Worm (Caenorhabditis elegans) whole organism, L3 larva: ENCODE data around the gene fbxb-40.
"Not testable (repeated sequence)": the region's sequence is repeated elsewhere in the genome, so short reads cannot be mapped to it uniquely, and the experiment has no call there.

Experiments used
- ZK546.5 ChIP-seq: sonication (generic microtip); optimal IDR thresholded peaks from 2 replicates; lab custom pipeline; 2017; ENCODE audit warnings: missing biosample characterization, missing genetic modification characterization
- ceh-28 ChIP-seq: fragments of 150-350 bp; optimal IDR thresholded peaks from 2 replicates; lab custom pipeline; 2014; ENCODE audit warnings: missing biosample characterization, missing genetic modification reagents, missing genetic modification characterization
- ceh-82 ChIP-seq: fragments of 150-350 bp; optimal IDR thresholded peaks from 2 replicates; lab custom pipeline; 2014; ENCODE audit warnings: missing biosample characterization, missing genetic modification characterization
- elt-3 ChIP-seq, 3 experiments: fragments of 150-350 bp in 1 of 3; sonication (generic microtip) in 2 of 3; optimal IDR thresholded peaks; 2 replicates in 2 of 3; 4 replicates in 1 of 3; lab custom pipeline; 2014 to 2017; ENCODE audit warnings: missing biosample characterization in 3 of 3, missing genetic modification characterization in 3 of 3
- lin-15B ChIP-seq: fragments of 150-350 bp; optimal IDR thresholded peaks from 2 replicates; lab custom pipeline; 2014; ENCODE audit warnings: missing biosample characterization, missing genetic modification characterization
- nfya-1 ChIP-seq: sonication (generic microtip); optimal IDR thresholded peaks from 2 replicates; lab custom pipeline; 2017; ENCODE audit warnings: missing genetic modification characterization, mild to moderate bottlenecking, missing compliant biosample characterization, antibody characterized with exemption, moderate library complexity; ENCODE audit not compliant: insufficient read depth
- nhr-25 ChIP-seq: sonication (generic microtip); optimal IDR thresholded peaks from 2 replicates; lab custom pipeline; 2017; ENCODE audit warnings: missing biosample characterization, missing genetic modification characterization
- skn-1 ChIP-seq: fragments of 150-350 bp; optimal IDR thresholded peaks from 2 replicates; lab custom pipeline; 2014; ENCODE audit warnings: missing biosample characterization, missing genetic modification characterization
- tbx-2 ChIP-seq: sonication (generic microtip); optimal IDR thresholded peaks from 2 replicates; lab custom pipeline; 2016; ENCODE audit warnings: mild to moderate bottlenecking, missing genetic modification characterization, missing compliant biosample characterization
- ztf-4 ChIP-seq: fragments of 150-350 bp; optimal IDR thresholded peaks from 2 replicates; lab custom pipeline; 2014; ENCODE audit warnings: missing biosample characterization, missing genetic modification characterization

ce11 chrII:1054724-1055123 is 5.0 kb upstream of the fbxb-40 start, which contains the start of gene K02E7.7:
- TF ChIP-seq ztf-4 (tag; lab: Kevin White, UChicago); lin-15B (tag; lab: Kevin White, UChicago); ceh-82; ZK546.5 (tag; lab: Kevin White, UChicago); skn-1 (tag; lab: Kevin White, UChicago); nfya-1; tbx-2; nhr-25; elt-3 (tag; optimal IDR thresholded peaks at IDR 0.05; lab: Kevin White, UChicago); ceh-28 (tag; lab: Kevin White, UChicago): not testable (repeated sequence)
